Worm (Caenorhabditis elegans) whole organism, L4 larva: Measurements from ENCODE around the gene K06H6.1.

ENCODE experiments used
- F10B5.3 ChIP-seq: sonication (generic microtip); optimal IDR thresholded peaks from 2 replicates; lab custom pipeline; 2016; ENCODE audit warnings: mild to moderate bottlenecking, missing genetic modification characterization, missing compliant biosample characterization
- hif-1 ChIP-seq, 2 experiments: sonication (generic microtip); optimal IDR thresholded peaks; 2 replicates each; lab custom pipeline; 2016 to 2017; ENCODE audit warnings: missing compliant biosample characterization in 2 of 2, missing genetic modification characterization in 2 of 2, missing genetic modification reagents in 2 of 2, missing genotype in 2 of 2, mild to moderate bottlenecking in 1 of 2
- hlh-11 ChIP-seq: fragments of 200-800 bp; sonication (Bioruptor generic); optimal IDR thresholded peaks from 2 replicates; lab custom pipeline; 2018; ENCODE audit warnings: mild to moderate bottlenecking, missing genetic modification characterization, missing compliant biosample characterization
- lin-13 ChIP-seq: fragments of 150-350 bp; optimal IDR thresholded peaks from 2 replicates; lab custom pipeline; 2014; ENCODE audit warnings: missing biosample characterization, missing genetic modification reagents, missing genetic modification characterization
- mdl-1 ChIP-seq, 2 experiments: fragments of 150-350 bp in 1 of 2; sonication (generic microtip) in 1 of 2; optimal IDR thresholded peaks; 2 replicates each; lab custom pipeline; 2014 to 2017; ENCODE audit warnings: missing biosample characterization in 2 of 2, missing genetic modification characterization in 2 of 2
- nhr-11 ChIP-seq: fragments of 150-350 bp; optimal IDR thresholded peaks from 2 replicates; lab custom pipeline; 2014; ENCODE audit warnings: missing biosample characterization, missing genetic modification characterization
- nhr-25 ChIP-seq: sonication (generic microtip); optimal IDR thresholded peaks from 2 replicates; lab custom pipeline; 2017; ENCODE audit warnings: missing genetic modification characterization, mild to moderate bottlenecking, missing compliant biosample characterization, antibody characterized with exemption, moderate library complexity, borderline replicate concordance; ENCODE audit not compliant: insufficient read depth
- nhr-42 ChIP-seq: fragments of 200-800 bp; sonication (Bioruptor generic); IDR thresholded peaks from 2 replicates; pipeline ENCODE4 v1.3.6; 2022; ENCODE audit warnings: missing genetic modification characterization, missing compliant biosample characterization
- nhr-76 ChIP-seq: fragments of 150-350 bp; optimal IDR thresholded peaks from 2 replicates; lab custom pipeline; 2014; ENCODE audit warnings: missing biosample characterization, missing genetic modification characterization
- snpc-4 ChIP-seq: fragments of 150-350 bp; optimal IDR thresholded peaks from 2 replicates; lab custom pipeline; 2014; ENCODE audit warnings: missing biosample characterization, missing genetic modification characterization
- spr-3 ChIP-seq: fragments of 200-800 bp; sonication (Bioruptor generic); optimal IDR thresholded peaks from 2 replicates; lab custom pipeline; 2018; ENCODE audit warnings: mild to moderate bottlenecking, missing genetic modification characterization, missing compliant biosample characterization

DNA sequence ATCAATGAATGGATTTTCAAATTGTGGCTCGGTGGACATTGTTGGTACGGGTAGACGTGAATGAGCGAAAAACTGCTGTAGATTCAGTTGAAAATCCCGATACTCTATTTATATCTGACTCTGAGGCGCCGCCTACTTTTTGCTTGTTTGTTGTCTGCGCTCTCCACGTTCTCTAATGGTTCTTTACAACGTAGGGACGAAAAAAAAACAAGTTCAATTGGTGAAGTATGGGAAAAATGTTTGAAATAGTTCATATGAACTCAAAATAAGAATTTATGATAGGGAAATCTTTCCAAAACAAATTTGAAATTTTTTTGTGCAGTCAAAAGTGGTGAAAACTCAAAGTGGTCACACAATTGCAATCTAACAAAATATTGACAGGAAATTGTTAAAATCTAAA is 46.9 kb downstream of the K06H6.1 start, which contains the start of gene F48G7.10:
- TF ChIP-seq hif-1 (tag; optimal IDR thresholded peaks at IDR 0.05; lab: Kevin White, UChicago) (no peak), nhr-76 (tag; lab: Kevin White, UChicago) (no peak), snpc-4 (tag; lab: Kevin White, UChicago) (no peak), nhr-42 (GFP tag; lab: Robert Waterston, UW) (no peak), lin-13 (GFP tag; lab: Kevin White, UChicago) (no peak), nhr-11 (no peak), mdl-1 (tag; optimal IDR thresholded peaks at IDR 0.05; lab: Kevin White, UChicago) (no peak), hlh-11 (no peak), nhr-25 (tag; lab: Kevin White, UChicago) (no peak), F10B5.3 (no peak), spr-3 (no peak)
